Fruit fly (Drosophila melanogaster): ENCODE results near the gene mthl6.
A peak's percentile ranks its signal among the peaks of the same experiment; 100 is the strongest.
"Not testable (repeated sequence)": the region's sequence is repeated elsewhere in the genome, so short reads cannot be mapped to it uniquely, and the experiment has no call there.

The mthl6 gene

DNA sequence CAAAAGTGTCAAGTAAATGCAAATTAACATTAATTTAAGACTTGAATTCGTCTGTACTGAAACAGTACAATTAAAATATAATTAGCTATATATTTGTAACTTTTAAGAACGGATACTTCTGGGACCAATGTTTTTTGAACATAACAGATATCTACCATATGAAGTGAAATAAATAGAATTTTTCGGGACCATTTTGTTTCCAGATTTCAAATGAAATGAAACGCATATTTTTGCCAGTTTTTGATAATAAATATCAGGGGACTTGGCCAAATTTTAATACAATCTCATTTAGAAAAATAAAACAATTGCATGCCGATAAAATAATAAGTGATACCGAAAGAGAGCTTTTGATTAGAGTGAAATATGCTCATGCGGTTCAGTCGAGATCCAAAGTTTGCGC is at the start of gene mthl6:
mthl6 (plus strand) TSS at position 301 of the 400 bp plus-strand sequence.
- TF ChIP-seq noc (tag; optimal IDR thresholded peaks at IDR 0.05), result no peak

dm6 chr3L:7437366-7437765 is 48.4 kb upstream of the mthl6 start, which contains the start of gene CG14835:
CG14835 (minus strand) TSS chr3L:7437466.
- TF ChIP-seq noc (tag; optimal IDR thresholded peaks at IDR 0.05), result no peak

DNA sequence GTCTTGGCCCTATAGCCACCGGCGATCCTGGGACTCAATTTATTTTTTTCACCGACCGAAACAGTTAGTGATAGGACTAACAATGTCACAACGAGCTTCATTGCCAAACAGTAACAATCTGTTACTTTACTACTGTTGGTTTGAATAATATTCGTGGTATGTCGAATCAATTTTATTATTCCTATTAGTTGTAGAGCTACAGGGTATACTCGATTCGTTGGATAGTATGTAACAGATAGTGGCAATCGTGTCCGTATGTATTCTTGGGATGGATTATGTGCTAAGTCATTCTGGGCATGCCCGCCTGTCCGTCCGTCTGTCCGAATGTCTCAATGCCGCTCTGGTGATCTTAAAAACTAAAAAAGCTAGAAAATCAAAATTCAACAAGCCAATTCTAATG is 46.5 kb upstream of the mthl6 start, which contains the start of gene sphinx1:
sphinx1 (minus strand) TSS at position 101 of the 400 bp plus-strand sequence.
- no peak for TF ChIP-seq noc (tag; optimal IDR thresholded peaks at IDR 0.05)

dm6 chr3L:7440633-7441032 is 45.1 kb upstream of the mthl6 start, which contains the start of gene sphinx2:
sphinx2 (minus strand) TSS chr3L:7440733.
- no peak for TF ChIP-seq noc (tag; optimal IDR thresholded peaks at IDR 0.05)

DNA sequence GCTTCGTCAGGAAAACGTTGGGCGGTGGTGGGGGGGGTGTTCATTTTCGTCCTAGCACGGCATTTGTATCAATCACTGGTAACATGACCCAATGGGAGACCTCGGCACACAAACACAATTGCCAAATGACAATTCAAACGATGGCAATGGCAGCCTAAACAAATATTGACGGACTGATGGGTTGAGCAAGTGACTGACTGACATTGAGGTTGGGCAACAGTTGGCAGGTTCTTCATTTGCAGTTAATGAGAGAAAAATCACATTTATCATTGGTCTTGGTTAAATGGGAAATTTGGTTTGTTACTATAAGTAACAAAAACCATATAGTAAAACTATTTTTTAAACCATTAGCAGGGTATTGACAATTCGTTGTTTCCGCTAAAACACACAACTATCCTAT is 36.7 kb upstream of the mthl6 start:
- TF ChIP-seq noc (tag; optimal IDR thresholded peaks at IDR 0.05), result no peak

DNA sequence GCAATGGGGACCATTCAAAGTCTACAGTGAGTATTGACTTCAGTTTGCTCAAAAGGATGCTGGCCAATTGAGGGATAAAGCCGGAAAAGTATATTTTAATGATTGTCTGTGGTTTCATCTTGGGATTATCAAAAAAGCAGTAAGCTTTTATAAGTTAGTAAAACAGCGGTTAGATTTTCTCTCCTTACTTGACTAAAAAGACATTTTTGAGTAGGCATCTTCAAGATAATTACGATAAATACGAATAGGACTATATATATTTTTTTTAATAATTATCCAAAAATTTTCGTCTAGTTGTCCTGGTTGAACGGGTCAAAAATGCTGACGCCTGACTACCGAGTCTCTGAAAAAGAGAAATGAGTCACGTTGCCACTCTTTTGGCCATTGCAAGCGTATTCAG is 35.2 kb upstream of the mthl6 start, which contains the start of gene CG33278:
CG33278 (plus strand) TSS at position 301 of the 400 bp plus-strand sequence.
- no peak for TF ChIP-seq noc (tag; optimal IDR thresholded peaks at IDR 0.05)

DNA sequence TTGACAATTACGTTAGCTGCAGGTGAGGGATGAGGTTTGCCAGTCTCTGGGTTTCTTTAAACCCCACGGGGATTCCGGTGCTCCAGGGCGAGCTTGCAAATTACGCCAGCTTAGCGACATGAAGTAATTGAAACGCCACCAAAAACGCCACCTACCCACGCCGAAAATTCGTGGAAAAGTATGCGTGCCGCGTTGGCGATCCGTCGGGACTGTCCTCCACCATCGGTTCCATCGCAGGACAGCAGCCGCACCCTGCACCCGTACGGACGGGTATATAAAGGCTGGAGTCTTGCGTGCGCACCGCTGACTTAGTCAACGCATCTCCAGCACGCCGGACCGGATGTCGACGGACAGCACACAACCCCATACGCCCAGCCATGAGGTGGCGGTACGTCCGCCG is 29.9 kb upstream of the mthl6 start, which contains the start of gene ppk26:
ppk26 (plus strand) TSS at position 301 of the 400 bp plus-strand sequence.
- TF ChIP-seq noc (tag; optimal IDR thresholded peaks at IDR 0.05), result no peak

DNA sequence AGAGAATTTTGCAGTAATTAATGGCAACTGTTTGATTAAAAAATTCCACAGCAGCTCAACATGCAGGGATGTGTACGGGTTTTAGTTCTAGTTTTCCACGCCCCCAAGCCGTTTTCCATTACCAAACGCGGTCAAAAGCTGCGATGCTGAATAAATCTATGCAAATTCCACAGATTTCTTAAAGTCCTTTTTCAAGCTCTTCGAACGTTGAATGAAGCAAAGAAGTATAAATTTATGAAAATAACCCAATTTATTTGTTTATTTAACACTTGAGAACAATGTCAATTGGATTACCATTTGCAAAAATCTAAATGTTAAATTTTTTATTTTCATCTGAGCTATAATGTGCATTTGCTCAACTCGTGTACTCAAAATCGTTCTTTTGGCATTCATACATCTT is 20.6 kb upstream of the mthl6 start, which contains the start of the genes CG42660, CG42661 and Tsp66A:
CG42660 (plus strand) TSS at position 301 of the 400 bp plus-strand sequence.
CG42661 (plus strand) TSS at position 301 of the 400 bp plus-strand sequence.
Tsp66A (plus strand) TSS at position 301 of the 400 bp plus-strand sequence.
- no peak for TF ChIP-seq noc (tag; optimal IDR thresholded peaks at IDR 0.05)

dm6 chr3L:7470202-7470601 is 15.6 kb upstream of the mthl6 start, which contains the start of gene CG8543:
CG8543 (minus strand) TSS chr3L:7470302.
- no peak for TF ChIP-seq noc (tag; optimal IDR thresholded peaks at IDR 0.05)

- TF ChIP-seq noc (tag; optimal IDR thresholded peaks at IDR 0.05), result no peak
Measured at dm6 chr3L:7471259-7471658, 14.5 kb upstream of the mthl6 start, which contains the start of gene CG8541. CG8541 (plus strand) TSS chr3L:7471559.

DNA sequence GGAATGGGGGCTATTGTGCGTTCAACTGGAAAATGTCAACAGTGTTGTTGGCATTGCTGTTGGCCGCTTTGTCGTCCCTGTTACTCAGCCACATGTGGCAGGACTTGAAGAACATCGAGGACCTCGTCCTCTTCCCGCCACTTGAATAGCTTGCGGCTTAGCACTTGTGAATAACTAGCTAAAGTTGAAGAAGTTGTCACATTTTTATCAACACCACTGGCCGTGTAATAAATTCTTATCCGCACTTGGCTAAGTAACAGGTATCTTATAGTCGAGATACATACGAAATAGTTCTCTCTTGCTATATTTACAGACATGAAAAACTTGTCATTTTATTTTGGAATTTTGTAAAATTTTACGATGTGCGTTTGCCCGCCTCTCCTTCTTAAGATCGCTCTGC is 10.5 kb upstream of the mthl6 start, which contains the start of gene CG43292:
CG43292 (plus strand) TSS at position 301 of the 400 bp plus-strand sequence.
- no peak for TF ChIP-seq noc (tag; optimal IDR thresholded peaks at IDR 0.05)

DNA sequence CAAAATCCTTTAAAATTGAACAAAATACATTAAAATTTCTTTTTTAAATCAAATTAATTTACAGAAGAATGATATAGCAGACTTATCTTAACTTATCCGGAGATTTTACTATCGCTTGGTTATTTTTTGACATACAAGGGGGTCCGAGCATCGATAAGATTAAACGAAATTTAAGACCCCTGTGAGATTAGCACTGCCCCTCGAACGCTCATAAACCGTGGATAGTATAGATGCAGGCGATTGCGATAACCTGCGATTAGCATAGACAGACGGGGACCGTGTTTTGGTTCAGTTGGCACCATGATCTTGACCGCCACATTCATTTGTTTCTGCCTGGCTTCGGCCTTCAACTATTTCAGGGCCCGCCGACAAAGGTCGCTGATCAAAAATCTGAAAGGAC is 5.8 kb downstream of the mthl6 start, which contains the start of gene Cyp316a1:
Cyp316a1 (plus strand) TSS at position 301 of the 400 bp plus-strand sequence.
- no peak for TF ChIP-seq noc (tag; optimal IDR thresholded peaks at IDR 0.05)

DNA sequence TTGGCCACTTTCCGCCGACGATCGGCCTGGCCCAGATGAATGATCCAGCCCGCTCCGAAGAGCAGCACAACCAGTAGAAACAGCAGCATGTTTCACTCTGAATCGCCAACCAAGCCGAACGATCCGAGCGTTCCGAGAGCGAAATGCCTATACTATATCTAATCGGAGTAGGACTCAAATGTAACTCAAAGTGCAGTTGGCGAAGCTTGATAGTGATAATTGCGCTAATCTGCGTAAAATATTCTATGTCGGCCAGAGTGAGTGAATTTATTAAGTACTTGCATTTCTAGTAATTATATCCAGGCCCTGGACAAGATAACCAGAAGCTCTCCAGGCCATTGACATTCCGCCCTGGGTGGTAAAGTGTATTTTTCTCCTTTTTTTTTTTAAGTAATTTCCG is 10.3 kb downstream of the mthl6 start, which contains the start of gene Cyp4d8:
Cyp4d8 (minus strand) TSS at position 101 of the 400 bp plus-strand sequence.
- no peak for TF ChIP-seq noc (tag; optimal IDR thresholded peaks at IDR 0.05)

- not testable (repeated sequence) for TF ChIP-seq noc (tag; optimal IDR thresholded peaks at IDR 0.05)
Measured at dm6 chr3L:7498731-7499130, 13.0 kb downstream of the mthl6 start, which contains the start of gene CG8539. CG8539 (minus strand) TSS chr3L:7498831.

dm6 chr3L:7506117-7506516 is 20.4 kb downstream of the mthl6 start, which contains the start of gene CG7548:
CG7548 (minus strand) TSS chr3L:7506217.
- TF ChIP-seq noc (tag; optimal IDR thresholded peaks at IDR 0.05), result no peak

DNA sequence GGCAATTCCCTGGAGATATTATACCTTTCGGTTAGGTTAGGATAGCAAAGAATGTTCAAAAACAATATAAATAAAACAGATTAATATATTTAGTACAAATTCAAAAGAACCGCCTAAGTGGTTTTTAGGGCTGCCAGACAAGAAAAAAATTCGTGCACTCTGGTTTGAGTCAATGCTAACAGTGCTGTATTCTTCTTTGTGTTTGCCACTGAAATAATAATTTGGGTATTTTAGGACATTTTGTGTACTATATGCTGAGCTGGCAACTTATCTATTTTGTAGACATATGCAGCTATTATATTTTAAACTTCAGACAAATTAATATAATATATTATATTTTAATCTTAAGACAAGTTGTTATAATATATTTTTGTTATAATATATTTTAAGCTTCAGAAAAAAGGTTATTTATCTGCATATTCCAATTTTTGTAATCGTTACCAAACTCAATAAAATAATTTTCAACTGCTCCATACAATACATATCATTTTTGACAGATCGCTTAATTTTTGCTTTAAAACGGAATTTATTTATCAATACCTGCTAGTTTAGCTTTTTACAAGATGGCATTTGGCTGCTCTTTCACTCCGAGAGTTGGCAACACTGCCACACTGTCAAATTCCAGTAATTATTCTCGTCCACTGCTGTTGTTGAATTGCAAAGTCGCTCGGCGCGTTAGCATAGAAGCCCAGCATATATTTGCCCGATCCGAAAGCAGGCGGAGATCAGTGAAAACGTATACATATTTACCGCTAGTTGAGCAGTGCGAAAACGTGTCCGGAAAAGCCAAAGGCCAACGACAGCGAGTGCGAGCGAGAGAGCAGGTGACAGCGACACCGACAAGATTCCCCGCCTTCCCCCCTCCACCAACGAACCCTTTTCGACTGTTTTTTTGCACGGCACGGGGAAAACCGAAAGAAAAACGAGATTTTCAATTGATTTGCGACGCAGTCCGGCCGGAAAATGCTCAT is 24.9 kb downstream of the mthl6 start, which contains the start of gene CG7546:
CG7546 (plus strand) TSS at position 573 of the 971 bp plus-strand sequence.
- peak; percentile 4 for TF ChIP-seq noc (tag; optimal IDR thresholded peaks at IDR 0.05)

Data from whole organism, larva.